Comparison of ENCODE assay signal across 3 fruit fly cellular contexts in the genomic region with DNA sequence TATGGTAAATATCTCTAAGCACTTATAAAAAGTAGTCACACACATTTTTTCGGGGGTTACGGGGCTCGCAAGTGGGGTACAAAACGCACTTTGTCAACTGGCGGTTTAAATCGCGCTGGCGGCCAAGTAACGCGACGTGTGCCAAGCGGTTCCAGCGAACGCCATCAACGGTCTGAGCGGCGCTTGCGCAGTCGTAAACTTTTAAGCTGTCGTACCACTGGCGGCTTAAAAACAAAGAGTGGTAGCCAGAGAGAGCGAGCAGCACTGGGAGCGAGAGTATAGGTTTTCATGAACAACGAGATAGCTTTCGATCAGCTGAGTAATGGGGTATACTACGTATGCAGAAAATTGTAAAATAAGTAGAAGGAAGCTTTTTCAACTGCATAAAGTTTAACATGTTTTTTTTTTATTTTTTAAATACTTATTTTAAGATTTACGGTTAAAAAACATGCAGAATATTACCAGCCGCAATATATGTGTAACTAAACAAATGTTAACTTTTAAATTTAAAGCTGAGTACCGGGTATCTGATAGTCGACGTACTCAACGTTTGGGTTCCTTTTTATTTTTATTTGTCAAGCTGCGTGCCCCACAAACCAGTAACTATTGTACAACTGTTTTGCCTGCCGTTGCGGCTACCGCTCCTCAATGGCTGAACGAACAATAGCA.
TF ChIP-seq lines count a peak whose summit lies in the region.

No protein-coding gene starts in this region.

TF ChIP-seq in whole organism, embryonic, 481 proteins besides CTCF, POLR2A, EP300 and RAD21 (continued from another document and continues in another):
- no peak for TF ChIP-seq gsb-n (tag; optimal IDR thresholded peaks at IDR 0.05; lab: Kevin White, UChicago)
- TF ChIP-seq psq (GFP tag; optimal IDR thresholded peaks at IDR 0.05; lab: Kevin White, UChicago), result no peak
- TF ChIP-seq CG15696 (tag; optimal IDR thresholded peaks at IDR 0.05; lab: Kevin White, UChicago), result no peak
- no peak for TF ChIP-seq CG17568 (GFP tag; optimal IDR thresholded peaks at IDR 0.05; lab: Kevin White, UChicago)
- no peak for TF ChIP-seq CG2875 (GFP tag; optimal IDR thresholded peaks at IDR 0.05; lab: Kevin White, UChicago)
- TF ChIP-seq CG7271 (tag; optimal IDR thresholded peaks at IDR 0.05; lab: Kevin White, UChicago), result no peak
- TF ChIP-seq tna (GFP tag; IDR thresholded peaks at IDR 0.05; lab: Robert Waterston, UW; ENCODE audit: partially characterized antibody), result peak; percentile 40; the same call in 1 of the 2 replicates
- no peak; the same call in 1 of the 2 replicates for TF ChIP-seq inv (GFP tag; IDR thresholded peaks at IDR 0.05; lab: Robert Waterston, UW; ENCODE audit: partially characterized antibody)
- TF ChIP-seq CG12071 (GFP tag; optimal IDR thresholded peaks at IDR 0.05; lab: Kevin White, UChicago), result no peak
- TF ChIP-seq CG17802 (tag; optimal IDR thresholded peaks at IDR 0.05; lab: Kevin White, UChicago), result no peak
- no peak for TF ChIP-seq CG31224 (GFP tag; IDR thresholded peaks at IDR 0.05; lab: Robert Waterston, UW)
- no peak for TF ChIP-seq CG6813 (GFP tag; optimal IDR thresholded peaks at IDR 0.05; lab: Kevin White, UChicago)
- peak; percentile 46 for TF ChIP-seq nerfin-2 (GFP tag; IDR thresholded peaks at IDR 0.05; lab: Robert Waterston, UW; ENCODE audit: partially characterized antibody)
- TF ChIP-seq Ravus (GFP tag; IDR thresholded peaks at IDR 0.05; lab: Robert Waterston, UW), result no peak
- TF ChIP-seq crp (GFP tag; optimal IDR thresholded peaks at IDR 0.05; lab: Kevin White, UChicago), result peak in 1 of 2 experiments; percentile 5
- peak in 1 of 2 experiments; percentile 5 for TF ChIP-seq dpn (GFP tag; optimal IDR thresholded peaks at IDR 0.05; lab: Kevin White, UChicago)
- TF ChIP-seq pb (GFP tag; optimal IDR thresholded peaks at IDR 0.05; lab: Kevin White, UChicago), result no peak
- TF ChIP-seq CG12104 (GFP tag; optimal IDR thresholded peaks at IDR 0.05; lab: Kevin White, UChicago), result no peak
- no peak for TF ChIP-seq ham (GFP tag; IDR thresholded peaks at IDR 0.05; lab: Robert Waterston, UW)
- no peak for TF ChIP-seq hkb (optimal IDR thresholded peaks at IDR 0.05; lab: Kevin White, UChicago)
- TF ChIP-seq hkb (GFP tag; IDR thresholded peaks at IDR 0.05; lab: Robert Waterston, UW), result no peak
- TF ChIP-seq CG3281 (GFP tag; optimal IDR thresholded peaks at IDR 0.05; lab: Kevin White, UChicago), result peak; percentile 10
- no peak for TF ChIP-seq Side (GFP tag; optimal IDR thresholded peaks at IDR 0.05; lab: Kevin White, UChicago)
- no peak for TF ChIP-seq CG12659 (GFP tag; optimal IDR thresholded peaks at IDR 0.05; lab: Kevin White, UChicago)
- no peak for TF ChIP-seq GATAe (GFP tag; conservative IDR thresholded peaks at IDR 0.05; lab: Robert Waterston, UW)
- TF ChIP-seq danr (GFP tag; IDR thresholded peaks at IDR 0.05; lab: Robert Waterston, UW), result no peak
- TF ChIP-seq CG9215 (GFP tag; IDR thresholded peaks at IDR 0.05; lab: Robert Waterston, UW), result no peak
- TF ChIP-seq twi (tag; optimal IDR thresholded peaks at IDR 0.05; lab: Kevin White, UChicago), result no peak
- peak; percentile 25 for TF ChIP-seq CG18619 (GFP tag; optimal IDR thresholded peaks at IDR 0.05; lab: Kevin White, UChicago)
- no peak for TF ChIP-seq cas (GFP tag; IDR thresholded peaks at IDR 0.05; lab: Robert Waterston, UW)
- no peak for TF ChIP-seq C15 (GFP tag; IDR thresholded peaks at IDR 0.05; lab: Robert Waterston, UW)
- no peak for TF ChIP-seq mam (GFP tag; optimal IDR thresholded peaks at IDR 0.05; lab: Kevin White, UChicago)
- TF ChIP-seq CG32532 (GFP tag; IDR thresholded peaks at IDR 0.05; lab: Robert Waterston, UW), result no peak
- no peak for TF ChIP-seq CG16813 (GFP tag; IDR thresholded peaks at IDR 0.05; lab: Robert Waterston, UW; ENCODE audit: partially characterized antibody)
- no peak for TF ChIP-seq pnt (GFP tag; optimal IDR thresholded peaks at IDR 0.05; lab: Kevin White, UChicago)
- no peak for TF ChIP-seq CG2202 (tag; optimal IDR thresholded peaks at IDR 0.05; lab: Kevin White, UChicago)
- TF ChIP-seq grau (tag; optimal IDR thresholded peaks at IDR 0.05; lab: Kevin White, UChicago), result peak; percentile 40
- no peak for TF ChIP-seq kni (GFP tag; optimal IDR thresholded peaks at IDR 0.05; lab: Kevin White, UChicago)
- no peak for TF ChIP-seq Myb (GFP tag; optimal IDR thresholded peaks at IDR 0.05; lab: Kevin White, UChicago)
- peak; percentile 66 for TF ChIP-seq gem (tag; optimal IDR thresholded peaks at IDR 0.05; lab: Kevin White, UChicago)
- no peak for TF ChIP-seq Ada2b (GFP tag; IDR thresholded peaks at IDR 0.05; lab: Robert Waterston, UW)
- no peak for TF ChIP-seq ewg (GFP tag; optimal IDR thresholded peaks at IDR 0.05; lab: Kevin White, UChicago)

TF ChIP-seq in whole organism, prepupa, 60 proteins besides CTCF, POLR2A, EP300 and RAD21 (continued from another document):
- TF ChIP-seq Met (GFP tag; optimal IDR thresholded peaks at IDR 0.05; lab: Kevin White, UChicago) (no peak), Ets21C (GFP tag; optimal IDR thresholded peaks at IDR 0.05; lab: Kevin White, UChicago) (no peak), cyc (GFP tag; optimal IDR thresholded peaks at IDR 0.05; lab: Kevin White, UChicago) (no peak), CG11902 (GFP tag; optimal IDR thresholded peaks at IDR 0.05; lab: Kevin White, UChicago) (no peak), acj6 (GFP tag; optimal IDR thresholded peaks at IDR 0.05; lab: Kevin White, UChicago) (peak; percentile 54), dsx (GFP tag; optimal IDR thresholded peaks at IDR 0.05; lab: Kevin White, UChicago; ENCODE audit: poor library complexity, severe bottlenecking) (peak; percentile 34), CG8319 (GFP tag; optimal IDR thresholded peaks at IDR 0.05; lab: Kevin White, UChicago) (peak; percentile 22), CG6276 (GFP tag; optimal IDR thresholded peaks at IDR 0.05; lab: Kevin White, UChicago) (peak; percentile 68), fd59A (GFP tag; optimal IDR thresholded peaks at IDR 0.05; lab: Kevin White, UChicago) (peak; percentile 24), CG31627 (GFP tag; optimal IDR thresholded peaks at IDR 0.05; lab: Kevin White, UChicago) (no peak), CG1621 (tag; optimal IDR thresholded peaks at IDR 0.05; lab: Kevin White, UChicago) (peak; percentile 10), Gug (GFP tag; IDR thresholded peaks at IDR 0.05; lab: Robert Waterston, UW) (no peak), CG6808 (GFP tag; optimal IDR thresholded peaks at IDR 0.05; lab: Kevin White, UChicago) (peak; percentile 49), Eip93F (GFP tag; optimal IDR thresholded peaks at IDR 0.05; lab: Kevin White, UChicago) (no peak), Ets96B (tag; optimal IDR thresholded peaks at IDR 0.05; lab: Kevin White, UChicago) (peak; percentile 50), CG3919 (GFP tag; optimal IDR thresholded peaks at IDR 0.05; lab: Kevin White, UChicago) (peak; percentile 56), CG10669 (GFP tag; optimal IDR thresholded peaks at IDR 0.05; lab: Kevin White, UChicago) (peak; percentile 52), Eip78C (GFP tag; lab: Kevin White, UChicago) (peak; percentile 84), CG6792 (GFP tag; optimal IDR thresholded peaks at IDR 0.05; lab: Kevin White, UChicago) (peak; percentile 44), CG16779 (tag; optimal IDR thresholded peaks at IDR 0.05; lab: Kevin White, UChicago) (no peak), CG9139 (GFP tag; optimal IDR thresholded peaks at IDR 0.05; lab: Kevin White, UChicago) (peak; percentile 1), Sox14 (GFP tag; optimal IDR thresholded peaks at IDR 0.05; lab: Kevin White, UChicago) (no peak), lz (GFP tag; optimal IDR thresholded peaks at IDR 0.05; lab: Kevin White, UChicago) (peak; percentile 4), Lpt (GFP tag; optimal IDR thresholded peaks at IDR 0.05; lab: Kevin White, UChicago) (peak; percentile 64), ss (GFP tag; optimal IDR thresholded peaks at IDR 0.05; lab: Kevin White, UChicago) (peak; percentile 48 to 70), CG11294 (GFP tag; IDR thresholded peaks at IDR 0.05; lab: Robert Waterston, UW) (no peak), Sox15 (GFP tag; optimal IDR thresholded peaks at IDR 0.05; lab: Kevin White, UChicago) (no peak), Hr4 (GFP tag; optimal IDR thresholded peaks at IDR 0.05; lab: Kevin White, UChicago) (peak; percentile 65), fkh (GFP tag; optimal IDR thresholded peaks at IDR 0.05; lab: Kevin White, UChicago) (no peak), vri (GFP tag; optimal IDR thresholded peaks at IDR 0.05; lab: Kevin White, UChicago) (no peak), Eip75B (GFP tag; optimal IDR thresholded peaks at IDR 0.05; lab: Kevin White, UChicago) (peak; percentile 29), OdsH (GFP tag; optimal IDR thresholded peaks at IDR 0.05; lab: Kevin White, UChicago) (peak; percentile 58), CG6854 (GFP tag; optimal IDR thresholded peaks at IDR 0.05; lab: Kevin White, UChicago) (no peak), topi (GFP tag; optimal IDR thresholded peaks at IDR 0.05; lab: Kevin White, UChicago) (no peak), CG8632 (GFP tag; optimal IDR thresholded peaks at IDR 0.05; lab: Kevin White, UChicago) (peak; percentile 50), svp (GFP tag; lab: Kevin White, UChicago) (peak; percentile 40), CG8119 (GFP tag; IDR thresholded peaks at IDR 0.05; lab: Robert Waterston, UW) (peak; percentile 80), CG11762 (GFP tag; optimal IDR thresholded peaks at IDR 0.05; lab: Kevin White, UChicago; ENCODE audit: insufficient read depth) (no peak), CG10631 (GFP tag; optimal IDR thresholded peaks at IDR 0.05; lab: Kevin White, UChicago) (peak; percentile 47), Sox102F (GFP tag; optimal IDR thresholded peaks at IDR 0.05; lab: Kevin White, UChicago) (no peak)

TF ChIP-seq in whole organism, wandering third instar larva, 38 proteins besides CTCF, POLR2A, EP300 and RAD21 (continued from another document):
- no peak for TF ChIP-seq CG32264 (GFP tag; optimal IDR thresholded peaks at IDR 0.05; lab: Kevin White, UChicago)
- TF ChIP-seq sage (GFP tag; optimal IDR thresholded peaks at IDR 0.05; lab: Kevin White, UChicago), result no peak
- no peak for TF ChIP-seq ey (GFP tag; optimal IDR thresholded peaks at IDR 0.05; lab: Kevin White, UChicago)
- no peak for TF ChIP-seq psq (GFP tag; optimal IDR thresholded peaks at IDR 0.05; lab: Kevin White, UChicago)
- TF ChIP-seq usp (GFP tag; optimal IDR thresholded peaks at IDR 0.05; lab: Kevin White, UChicago), result no peak
- TF ChIP-seq Sp1 (GFP tag; optimal IDR thresholded peaks at IDR 0.05; lab: Kevin White, UChicago), result no peak
- TF ChIP-seq N (GFP tag; optimal IDR thresholded peaks at IDR 0.05; lab: Kevin White, UChicago), result no peak
TF ChIP-seq in whole organism, wandering third instar larva: peak in this region for 6.
